Worm (Caenorhabditis elegans) whole organism, L3 larva: ENCODE data around the gene Y49F6B.8.

ENCODE experiments used
- ama-1 ChIP-seq: fragments of 150-350 bp; optimal IDR thresholded peaks from 2 replicates; lab custom pipeline; 2018
- ceh-16 ChIP-seq: sonication (generic microtip); optimal IDR thresholded peaks from 2 replicates; lab custom pipeline; 2017; ENCODE audit warnings: missing biosample characterization, missing genetic modification characterization
- ceh-82 ChIP-seq: fragments of 150-350 bp; optimal IDR thresholded peaks from 2 replicates; lab custom pipeline; 2014; ENCODE audit warnings: missing biosample characterization, missing genetic modification characterization
- daf-12 ChIP-seq: fragments of 150-350 bp; optimal IDR thresholded peaks from 2 replicates; lab custom pipeline; 2014; ENCODE audit warnings: missing biosample characterization, missing genetic modification reagents, missing genetic modification characterization
- elt-1 ChIP-seq: fragments of 150-350 bp; optimal IDR thresholded peaks from 2 replicates; lab custom pipeline; 2014; ENCODE audit warnings: missing biosample characterization, missing genetic modification characterization
- elt-3 ChIP-seq, 3 experiments: fragments of 150-350 bp in 1 of 3; sonication (generic microtip) in 2 of 3; optimal IDR thresholded peaks; 2 replicates in 2 of 3; 4 replicates in 1 of 3; lab custom pipeline; 2014 to 2017; ENCODE audit warnings: missing biosample characterization in 3 of 3, missing genetic modification characterization in 3 of 3
- hmg-11 ChIP-seq: sonication (generic microtip); optimal IDR thresholded peaks from 2 replicates; lab custom pipeline; 2016; ENCODE audit warnings: missing genetic modification characterization, missing compliant biosample characterization
- jun-1 ChIP-seq: fragments of 150-350 bp; optimal IDR thresholded peaks from 2 replicates; lab custom pipeline; 2014; ENCODE audit warnings: missing biosample characterization, missing genetic modification reagents, missing genetic modification characterization
- mdl-1 ChIP-seq: fragments of 150-350 bp; optimal IDR thresholded peaks from 2 replicates; lab custom pipeline; 2014; ENCODE audit warnings: missing biosample characterization, missing genetic modification characterization
- nhr-12 ChIP-seq: fragments of 150-350 bp; optimal IDR thresholded peaks from 2 replicates; lab custom pipeline; 2014; ENCODE audit warnings: missing biosample characterization, missing genetic modification characterization
- nhr-25 ChIP-seq: sonication (generic microtip); optimal IDR thresholded peaks from 2 replicates; lab custom pipeline; 2017; ENCODE audit warnings: missing biosample characterization, missing genetic modification characterization
- nhr-28 ChIP-seq: fragments of 150-350 bp; optimal IDR thresholded peaks from 2 replicates; lab custom pipeline; 2014; ENCODE audit warnings: missing biosample characterization, missing genetic modification characterization
- nhr-43 ChIP-seq: sonication (generic microtip); optimal IDR thresholded peaks from 2 replicates; lab custom pipeline; 2016; ENCODE audit warnings: mild to moderate bottlenecking, missing genetic modification characterization, missing compliant biosample characterization; ENCODE audit not compliant: poor library complexity, severe bottlenecking
- nhr-67 ChIP-seq: fragments of 150-350 bp; optimal IDR thresholded peaks from 2 replicates; lab custom pipeline; 2014; ENCODE audit warnings: missing biosample characterization, missing genetic modification characterization
- nhr-76 ChIP-seq: fragments of 150-350 bp; sonication (generic microtip); optimal IDR thresholded peaks from 5 replicates; lab custom pipeline; 2014; ENCODE audit warnings: missing biosample characterization, missing genetic modification characterization
- skn-1 ChIP-seq: fragments of 150-350 bp; optimal IDR thresholded peaks from 2 replicates; lab custom pipeline; 2014; ENCODE audit warnings: missing biosample characterization, missing genetic modification characterization
- snpc-4 ChIP-seq: fragments of 150-350 bp; optimal IDR thresholded peaks from 2 replicates; lab custom pipeline; 2014; ENCODE audit warnings: missing biosample characterization, missing genetic modification characterization
- unc-62 ChIP-seq: fragments of 150-350 bp; sonication (generic microtip); optimal IDR thresholded peaks from 4 replicates; lab custom pipeline; 2014; ENCODE audit warnings: missing biosample characterization, missing genetic modification reagents, missing genetic modification characterization
- zag-1 ChIP-seq: fragments of 150-350 bp; optimal IDR thresholded peaks from 2 replicates; lab custom pipeline; 2014; ENCODE audit warnings: missing biosample characterization, missing genetic modification characterization
- ztf-4 ChIP-seq: fragments of 150-350 bp; optimal IDR thresholded peaks from 2 replicates; lab custom pipeline; 2014; ENCODE audit warnings: missing biosample characterization, missing genetic modification characterization

Gene Y49F6B.8

DNA sequence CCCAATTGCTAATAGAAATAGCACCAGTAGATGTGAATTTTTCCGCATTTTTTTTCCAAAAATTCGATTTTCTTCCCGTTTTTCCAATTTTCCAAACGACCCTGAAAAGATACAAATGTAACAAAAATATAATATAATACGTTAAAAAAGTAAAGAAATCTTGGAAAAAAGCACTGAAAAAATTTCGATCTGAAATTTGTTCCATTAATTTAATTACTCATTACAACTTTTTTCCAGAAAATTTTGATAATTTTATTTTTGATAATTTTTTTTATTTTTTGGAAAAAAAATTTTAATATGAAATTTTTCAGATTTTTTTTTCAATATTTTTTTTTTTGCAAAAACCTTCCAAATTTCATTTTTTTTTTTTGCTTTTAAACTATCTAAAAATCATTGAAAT lies 45.1 kb downstream of the Y49F6B.8 start, which contains the start of gene skpo-2:
Gene skpo-2, minus strand, starts transcription at position 101 of the 400 bp plus-strand sequence.
- TF ChIP-seq ceh-16 (tag; lab: Kevin White, UChicago) = no peak
- TF ChIP-seq nhr-12 (tag; lab: Kevin White, UChicago) = no peak
- TF ChIP-seq skn-1 (tag; lab: Kevin White, UChicago) = no peak

DNA sequence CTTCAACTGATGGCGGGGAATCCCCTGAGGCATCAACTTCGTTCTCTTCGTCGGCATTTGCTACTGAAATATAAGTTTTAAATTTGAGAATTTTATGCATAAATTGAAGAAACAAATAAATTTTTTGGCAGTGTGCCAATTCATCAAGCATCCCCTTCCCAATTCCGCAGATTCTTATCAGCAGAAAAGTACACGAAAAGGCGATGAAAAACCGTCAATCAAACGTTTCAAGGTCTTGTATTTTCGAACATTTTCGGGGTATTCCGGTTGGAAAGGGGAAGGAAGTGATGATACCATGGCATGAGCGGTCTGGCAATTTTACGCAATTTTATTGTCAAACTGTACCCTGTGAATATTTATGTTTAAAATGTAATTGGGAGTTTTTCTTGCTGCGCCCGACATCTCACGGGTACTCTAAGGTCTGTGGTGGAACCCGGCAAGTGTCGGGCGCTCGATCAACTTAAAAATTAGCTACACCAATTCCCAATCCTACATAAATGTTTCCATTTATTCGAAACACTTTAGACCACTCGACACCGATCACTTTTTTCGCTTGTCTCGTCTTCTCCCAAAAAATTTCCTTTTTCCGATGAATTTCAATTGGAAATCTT lies 46.5 kb downstream of the Y49F6B.8 start:
- TF ChIP-seq snpc-4 (tag; lab: Kevin White, UChicago) (peak; percentile 78), daf-12 (tag; lab: Kevin White, UChicago) (no peak), nhr-25 (tag; lab: Kevin White, UChicago) (peak; percentile 56), ama-1 (peak; percentile 19), unc-62 (GFP tag; lab: Kevin White, UChicago) (peak; percentile 43), nhr-43 (peak; percentile 43), mdl-1 (tag; lab: Kevin White, UChicago) (no peak), elt-1 (tag; lab: Kevin White, UChicago) (peak; percentile 77)

DNA sequence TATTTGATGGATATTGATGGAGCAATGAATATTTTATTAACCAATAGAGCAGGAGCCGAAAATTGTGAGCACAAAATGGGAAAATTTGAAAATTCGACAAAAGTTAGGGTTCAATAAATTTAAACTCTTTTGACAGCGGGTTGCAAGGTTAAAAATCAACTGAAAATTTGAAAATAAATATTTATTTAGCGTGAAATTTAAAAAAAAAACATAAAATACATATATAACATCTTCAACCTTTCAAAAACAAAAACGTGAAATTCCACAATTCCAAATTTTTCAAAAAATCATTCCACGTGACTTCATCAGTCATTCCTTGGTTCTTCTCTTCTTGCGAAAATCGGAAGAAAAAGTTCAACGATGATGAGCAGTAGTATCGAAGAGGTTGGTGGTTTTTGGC lies 52.1 kb downstream of the Y49F6B.8 start, which contains the start of gene C16C8.18:
Gene C16C8.18, plus strand, starts transcription at position 301 of the 400 bp plus-strand sequence.
- TF ChIP-seq nhr-76 (tag; lab: Kevin White, UChicago) (no peak), ama-1 (no peak), ceh-82 (tag; lab: Kevin White, UChicago) (no peak), daf-12 (tag; lab: Kevin White, UChicago) (no peak), nhr-43 (no peak), nhr-28 (tag; lab: Kevin White, UChicago) (no peak), zag-1 (tag; lab: Kevin White, UChicago) (no peak), jun-1 (tag; lab: Kevin White, UChicago) (no peak), nhr-25 (tag; lab: Kevin White, UChicago) (no peak), nhr-67 (tag; lab: Kevin White, UChicago) (no peak), ztf-4 (tag; lab: Kevin White, UChicago) (no peak), elt-3 (tag; optimal IDR thresholded peaks at IDR 0.05; lab: Kevin White, UChicago) (no peak), hmg-11 (no peak)
